Fruit fly (Drosophila melanogaster): ENCODE results near the gene Alg9.

DNA sequence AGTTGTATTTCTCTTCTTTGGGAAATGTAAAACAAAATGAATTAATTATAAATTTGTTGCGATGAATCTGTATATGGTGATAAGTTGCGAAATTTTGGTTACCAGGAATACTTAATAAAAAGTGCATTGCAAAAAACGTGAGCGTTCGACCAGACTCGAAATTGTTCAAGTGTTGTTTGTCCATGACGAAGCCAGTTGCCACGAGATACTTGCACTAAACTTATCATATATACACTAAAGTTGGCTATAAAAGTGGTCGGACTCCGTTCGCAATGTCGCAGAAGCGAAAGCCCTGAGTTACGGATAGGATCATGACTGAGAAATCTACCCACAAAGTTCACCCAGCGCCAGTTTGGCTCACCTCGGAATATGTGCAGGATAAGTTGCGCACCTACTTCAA lies 52.1 kb downstream of the Alg9 start, which contains the start of gene CG11878:
- TF ChIP-seq kay (GFP tag; ENCODE audit: borderline replicate concordance) (no peak), CG12768 (GFP tag; optimal IDR thresholded peaks at IDR 0.05) (no peak), pad (GFP tag; optimal IDR thresholded peaks at IDR 0.05) (no peak), toe (GFP tag; optimal IDR thresholded peaks at IDR 0.05) (no peak), tj (GFP tag; optimal IDR thresholded peaks at IDR 0.05) (no peak), Hr96 (GFP tag; optimal IDR thresholded peaks at IDR 0.05) (no peak), CG5204 (GFP tag; optimal IDR thresholded peaks at IDR 0.05) (no peak), CG1620 (GFP tag; optimal IDR thresholded peaks at IDR 0.05) (no peak), CG33017 (tag; optimal IDR thresholded peaks at IDR 0.05) (no peak), ovo (GFP tag; optimal IDR thresholded peaks at IDR 0.05) (no peak)

Measured in whole organism, adult.